Worm (Caenorhabditis elegans) whole organism, young adult: Measurements from ENCODE around the gene cest-2.3.
"Not testable (repeated sequence)": the region's sequence is repeated elsewhere in the genome, so short reads cannot be mapped to it uniquely, and the experiment has no call there.

Experiments
- F22D6.2 ChIP-seq: sonication (generic microtip); optimal IDR thresholded peaks from 2 replicates; lab custom pipeline; 2016; ENCODE audit warnings: mild to moderate bottlenecking, missing genetic modification characterization, missing compliant biosample characterization
- F52B5.7 ChIP-seq: sonication (generic microtip); optimal IDR thresholded peaks from 2 replicates; lab custom pipeline; 2016; ENCODE audit warnings: mild to moderate bottlenecking, missing genetic modification characterization, missing compliant biosample characterization
- K12H6.12 ChIP-seq: fragments of 200-800 bp; sonication (Bioruptor generic); optimal IDR thresholded peaks from 2 replicates; lab custom pipeline; 2018; ENCODE audit warnings: mild to moderate bottlenecking, missing genetic modification characterization, missing compliant biosample characterization
- Y79H2A.3 ChIP-seq: fragments of 200-800 bp; sonication (Bioruptor generic); conservative IDR thresholded peaks from 2 replicates; pipeline ENCODE4 v1.3.6; 2022; ENCODE audit warnings: missing genetic modification reagents, missing genetic modification characterization, missing compliant biosample characterization
- ama-1 ChIP-seq, 3 experiments: fragments of 150-350 bp in 1 of 3; sonication (generic microtip) in 2 of 3; optimal IDR thresholded peaks; 2 replicates each; lab custom pipeline; 2014 to 2018; ENCODE audit warnings: missing biosample characterization in 2 of 3, missing genetic modification characterization in 2 of 3, missing genetic modification reagents in 2 of 3
- aptf-3 ChIP-seq: fragments of 200-800 bp; sonication (Bioruptor generic); IDR thresholded peaks from 2 replicates; pipeline ENCODE4 v1.3.6; 2022; ENCODE audit warnings: missing genetic modification characterization, missing compliant biosample characterization
- attf-3 ChIP-seq: fragments of 200-800 bp; sonication (Bioruptor generic); conservative IDR thresholded peaks from 2 replicates; pipeline ENCODE4 v1.3.6; 2022; ENCODE audit warnings: missing genetic modification reagents, missing genetic modification characterization, missing compliant biosample characterization
- attf-6 ChIP-seq: fragments of 200-800 bp; sonication (Bioruptor generic); IDR thresholded peaks from 2 replicates; pipeline ENCODE4 v1.3.6; 2022; ENCODE audit warnings: missing genetic modification reagents, missing genetic modification characterization, missing compliant biosample characterization
- hlh-12 ChIP-seq: sonication (generic microtip); optimal IDR thresholded peaks from 2 replicates; lab custom pipeline; 2016; ENCODE audit warnings: missing genetic modification characterization, missing compliant biosample characterization
- let-607 ChIP-seq, 2 experiments: fragments of 200-800 bp in 1 of 2; sonication (Bioruptor generic) in 1 of 2; sonication (generic microtip) in 1 of 2; optimal IDR thresholded peaks; 2 replicates each; lab custom pipeline; 2016 to 2018; ENCODE audit warnings: mild to moderate bottlenecking in 2 of 2, missing compliant biosample characterization in 2 of 2, missing genetic modification characterization in 2 of 2, moderate library complexity in 2 of 2, missing genotype in 1 of 2
- mes-4 ChIP-seq: sonication (generic microtip); optimal IDR thresholded peaks from 2 replicates; lab custom pipeline; 2016; ENCODE audit warnings: missing genotype, missing genetic modification characterization, missing compliant biosample characterization
- nfya-1 ChIP-seq: sonication (generic microtip); optimal IDR thresholded peaks from 2 replicates; lab custom pipeline; 2017; ENCODE audit warnings: antibody characterized with exemption, missing compliant biosample characterization, missing genetic modification characterization, borderline replicate concordance; ENCODE audit not compliant: insufficient read depth
- nhr-80 ChIP-seq: sonication (generic microtip); optimal IDR thresholded peaks from 2 replicates; lab custom pipeline; 2016; ENCODE audit warnings: missing genetic modification characterization, missing compliant biosample characterization
- unc-62 ChIP-seq: fragments of 150-350 bp; optimal IDR thresholded peaks from 2 replicates; lab custom pipeline; 2014; ENCODE audit warnings: missing biosample characterization, missing genetic modification reagents, missing genetic modification characterization

DNA sequence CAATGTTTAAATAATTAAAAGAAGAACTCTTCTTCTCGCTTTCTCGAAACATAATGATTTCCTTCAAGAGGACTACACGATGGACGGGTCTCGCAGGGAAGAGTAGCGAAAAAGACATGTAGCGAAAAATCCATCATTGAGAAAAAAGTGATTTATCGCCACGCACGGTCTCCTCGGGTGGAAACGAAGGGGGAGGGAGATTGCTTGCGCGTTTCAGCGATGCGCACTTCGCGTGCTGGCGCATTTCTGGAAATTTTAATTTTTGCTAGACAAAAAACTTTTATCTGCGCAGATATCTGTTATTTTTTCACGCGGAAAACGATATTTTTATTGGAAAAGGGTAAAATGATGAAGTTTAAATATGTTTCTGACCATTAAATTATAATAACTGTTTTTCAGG is 21.0 kb upstream of the cest-2.3 start:
- not testable (repeated sequence) for TF ChIP-seq mes-4 (tag; lab: Kevin White, UChicago); F52B5.7 (tag; lab: Kevin White, UChicago); unc-62 (GFP tag; lab: Kevin White, UChicago); hlh-12 (tag; lab: Kevin White, UChicago); attf-3; attf-6; Y79H2A.3; nhr-80 (tag; lab: Kevin White, UChicago); aptf-3 (GFP tag; lab: Robert Waterston, UW); ama-1 (optimal IDR thresholded peaks at IDR 0.05; lab: Kevin White, UChicago); ama-1 (GFP tag; optimal IDR thresholded peaks at IDR 0.05; lab: Kevin White, UChicago); nfya-1 (tag; lab: Kevin White, UChicago); F22D6.2 (tag; lab: Kevin White, UChicago); K12H6.12; let-607 (tag; optimal IDR thresholded peaks at IDR 0.05; lab: Kevin White, UChicago)
